Fruit fly (Drosophila melanogaster) whole organism, embryonic: ENCODE results near the gene CG7342.

Experiments
- Adf1 ChIP-seq: fragments of 200-800 bp; sonication (Bioruptor generic); IDR thresholded peaks from 2 replicates; pipeline ENCODE4 v1.3.6; 2022; ENCODE audit warnings: missing biosample characterization, missing genetic modification characterization
- B-H2 ChIP-seq: fragments of 200-800 bp; sonication (Bioruptor generic); optimal IDR thresholded peaks from 2 replicates; lab custom pipeline; 2018; ENCODE audit warnings: missing biosample characterization, mild to moderate bottlenecking, missing genetic modification characterization
- Bgb ChIP-seq: fragments of 200-800 bp; sonication (Bioruptor generic); IDR thresholded peaks from 2 replicates; pipeline ENCODE4 v1.3.6; 2022; ENCODE audit warnings: missing biosample characterization, missing genetic modification characterization; ENCODE audit not compliant: partially characterized antibody
- Bteb2 ChIP-seq: fragments of 200-800 bp; sonication (Bioruptor generic); optimal IDR thresholded peaks from 2 replicates; lab custom pipeline; 2016; ENCODE audit warnings: missing biosample characterization, missing genetic modification characterization
- CG1024 ChIP-seq: fragments of 200-800 bp; sonication (Bioruptor generic); IDR thresholded peaks from 2 replicates; pipeline ENCODE4 v1.3.6; 2022; ENCODE audit warnings: missing biosample characterization, missing genetic modification characterization
- CG10366 ChIP-seq: fragments of 200-800 bp; sonication (Bioruptor generic); IDR thresholded peaks from 2 replicates; pipeline ENCODE4 v1.3.6; 2022; ENCODE audit warnings: missing biosample characterization, missing genetic modification characterization
- CG10979 ChIP-seq: fragments of 200-800 bp; sonication (Bioruptor generic); optimal IDR thresholded peaks from 2 replicates; lab custom pipeline; 2018; ENCODE audit warnings: missing biosample characterization, mild to moderate bottlenecking, missing genetic modification characterization, moderate library complexity
- CG12942 ChIP-seq: fragments of 200-800 bp; sonication (Bioruptor generic); optimal IDR thresholded peaks from 3 replicates; lab custom pipeline; 2016; ENCODE audit warnings: missing biosample characterization, missing genetic modification characterization
- CG13287 ChIP-seq: fragments of 200-800 bp; sonication (Bioruptor generic); IDR thresholded peaks from 2 replicates; pipeline ENCODE4 v1.3.6; 2022; ENCODE audit warnings: missing biosample characterization, missing genetic modification characterization; ENCODE audit not compliant: partially characterized antibody
- CG13424 ChIP-seq: fragments of 200-800 bp; sonication (Bioruptor generic); optimal IDR thresholded peaks from 2 replicates; lab custom pipeline; 2019; ENCODE audit warnings: missing biosample characterization, mild to moderate bottlenecking, missing genetic modification characterization, moderate library complexity
- CG14014 ChIP-seq: fragments of 200-800 bp; sonication (Bioruptor generic); IDR thresholded peaks from 2 replicates; pipeline ENCODE4 v1.3.6; 2022; ENCODE audit warnings: missing biosample characterization, missing genetic modification characterization
- CG16863 ChIP-seq: fragments of 200-800 bp; sonication (Bioruptor generic); optimal IDR thresholded peaks from 3 replicates; lab custom pipeline; 2016; ENCODE audit warnings: missing biosample characterization, missing genetic modification characterization
- CG17612 ChIP-seq: fragments of 200-800 bp; sonication (Bioruptor generic); IDR thresholded peaks from 2 replicates; pipeline ENCODE4 v1.3.6; 2022; ENCODE audit warnings: missing biosample characterization, missing genetic modification characterization
- CG18011 ChIP-seq: fragments of 200-800 bp; sonication (Bioruptor generic); optimal IDR thresholded peaks from 2 replicates; lab custom pipeline; 2017; ENCODE audit warnings: missing biosample characterization, missing genetic modification characterization, mild to moderate bottlenecking, moderate library complexity, missing genotype
- CG2129 ChIP-seq: fragments of 200-800 bp; sonication (Bioruptor generic); IDR thresholded peaks from 2 replicates; pipeline ENCODE4 v1.3.6; 2022; ENCODE audit warnings: missing biosample characterization, missing genetic modification characterization; ENCODE audit not compliant: partially characterized antibody
- CG32532 ChIP-seq: fragments of 200-800 bp; sonication (Bioruptor generic); IDR thresholded peaks from 2 replicates; pipeline ENCODE4 v1.3.6; 2022; ENCODE audit warnings: missing biosample characterization, missing genetic modification characterization
- CG32767 ChIP-seq: fragments of 200-800 bp; sonication (Bioruptor generic); IDR thresholded peaks from 2 replicates; pipeline ENCODE4 v1.3.6; 2022; ENCODE audit warnings: missing biosample characterization, missing genetic modification characterization
- CG34376 ChIP-seq: fragments of 200-800 bp; sonication (Bioruptor generic); optimal IDR thresholded peaks from 2 replicates; lab custom pipeline; 2018; ENCODE audit warnings: missing biosample characterization, mild to moderate bottlenecking, missing genetic modification characterization
- CG34422 ChIP-seq: fragments of 200-800 bp; sonication (Bioruptor generic); IDR thresholded peaks from 3 replicates; pipeline ENCODE4 v1.3.6; 2022; ENCODE audit warnings: missing biosample characterization, missing genetic modification characterization
- CG4854 ChIP-seq: fragments of 200-800 bp; sonication (Bioruptor generic); optimal IDR thresholded peaks from 2 replicates; lab custom pipeline; 2016; ENCODE audit warnings: missing biosample characterization, missing genetic modification characterization, inconsistent platforms
- CG6689 ChIP-seq: fragments of 200-800 bp; sonication (Bioruptor generic); IDR thresholded peaks from 2 replicates; pipeline ENCODE4 v1.3.6; 2022; ENCODE audit warnings: missing biosample characterization, missing genetic modification characterization
- CG7839 ChIP-seq: fragments of 200-800 bp; sonication (Bioruptor generic); optimal IDR thresholded peaks from 3 replicates; lab custom pipeline; 2018; ENCODE audit warnings: missing biosample characterization, mild to moderate bottlenecking, missing genetic modification characterization, moderate library complexity
- Doc3 ChIP-seq: fragments of 200-800 bp; sonication (Bioruptor generic); IDR thresholded peaks from 3 replicates; pipeline ENCODE4 v1.3.6; 2022; ENCODE audit warnings: missing biosample characterization, missing genetic modification characterization; ENCODE audit not compliant: partially characterized antibody
- Dp ChIP-seq: fragments of 200-800 bp; sonication (Bioruptor generic); optimal IDR thresholded peaks from 2 replicates; lab custom pipeline; 2018; ENCODE audit warnings: missing biosample characterization, mild to moderate bottlenecking, missing genetic modification characterization, moderate library complexity
- HLH54F ChIP-seq: fragments of 200-800 bp; sonication (Bioruptor generic); optimal IDR thresholded peaks from 3 replicates; lab custom pipeline; 2016; ENCODE audit warnings: missing biosample characterization, missing genetic modification characterization
- HmgZ ChIP-seq: fragments of 200-800 bp; sonication (Bioruptor generic); optimal IDR thresholded peaks from 2 replicates; lab custom pipeline; 2018; ENCODE audit warnings: missing biosample characterization, mild to moderate bottlenecking, missing genetic modification characterization
- Hmx ChIP-seq: fragments of 200-800 bp; sonication (Bioruptor generic); optimal IDR thresholded peaks from 2 replicates; lab custom pipeline; 2016; ENCODE audit warnings: missing biosample characterization, missing genetic modification characterization
- Hr3 ChIP-seq: fragments of 200-800 bp; sonication (Bioruptor generic); optimal IDR thresholded peaks from 3 replicates; lab custom pipeline; 2016; ENCODE audit warnings: missing biosample characterization, missing genetic modification characterization
- Hr78 ChIP-seq, 2 experiments: fragments of 200-800 bp in 1 of 2; fragments of >200 bp in 1 of 2; sonication (Bioruptor generic) in 1 of 2; optimal IDR thresholded peaks; 2 replicates each; lab custom pipeline; 2017 to 2019; ENCODE audit warnings: missing biosample characterization in 2 of 2, missing genetic modification characterization in 2 of 2, mild to moderate bottlenecking in 1 of 2, moderate library complexity in 1 of 2
- Myb ChIP-seq: fragments of 200-800 bp; sonication (Bioruptor generic); optimal IDR thresholded peaks from 2 replicates; lab custom pipeline; 2016; ENCODE audit warnings: missing biosample characterization, missing genetic modification characterization
- NC2α ChIP-seq: fragments of 200-800 bp; sonication (Bioruptor generic); optimal IDR thresholded peaks from 2 replicates; lab custom pipeline; 2016; ENCODE audit warnings: missing biosample characterization, missing genetic modification characterization
- Rx ChIP-seq: fragments of 200-800 bp; sonication (Bioruptor generic); IDR thresholded peaks from 2 replicates; pipeline ENCODE4 v1.3.6; 2022; ENCODE audit warnings: missing biosample characterization, missing genetic modification characterization
- Side ChIP-seq: fragments of 200-800 bp; sonication (Bioruptor generic); optimal IDR thresholded peaks from 2 replicates; lab custom pipeline; 2016; ENCODE audit warnings: missing biosample characterization, missing genetic modification characterization
- Ssrp ChIP-seq: fragments of 200-800 bp; sonication (Bioruptor generic); optimal IDR thresholded peaks from 2 replicates; lab custom pipeline; 2018; ENCODE audit warnings: missing biosample characterization, mild to moderate bottlenecking, missing genetic modification characterization, moderate library complexity
- Taf1 ChIP-seq: fragments of 200-800 bp; sonication (Bioruptor generic); IDR thresholded peaks from 2 replicates; pipeline ENCODE4 v1.3.6; 2022; ENCODE audit warnings: missing biosample characterization, missing genetic modification characterization
- aop ChIP-seq: fragments of 200-800 bp; sonication (Bioruptor generic); IDR thresholded peaks from 2 replicates; pipeline ENCODE4 v1.3.6; 2022; ENCODE audit warnings: missing biosample characterization, missing genetic modification characterization
- bab2 ChIP-seq: fragments of 200-800 bp; sonication (Bioruptor generic); optimal IDR thresholded peaks from 2 replicates; lab custom pipeline; 2016; ENCODE audit warnings: missing biosample characterization, missing genetic modification characterization
- fd102C ChIP-seq: fragments of 200-800 bp; sonication (Bioruptor generic); optimal IDR thresholded peaks from 2 replicates; lab custom pipeline; 2018; ENCODE audit warnings: missing biosample characterization, mild to moderate bottlenecking, missing genetic modification characterization, moderate library complexity
- gce ChIP-seq: fragments of 200-800 bp; sonication (Bioruptor generic); IDR thresholded peaks from 3 replicates; pipeline ENCODE4 v1.3.6; 2022; ENCODE audit warnings: missing biosample characterization, missing genetic modification characterization
- hb ChIP-seq: fragments of 200-800 bp; sonication (Bioruptor generic); IDR thresholded peaks from 3 replicates; pipeline ENCODE4 v1.3.6; 2022; ENCODE audit warnings: missing biosample characterization, missing genetic modification characterization; ENCODE audit not compliant: partially characterized antibody
- kni ChIP-seq: fragments of 200-800 bp; sonication (Bioruptor generic); optimal IDR thresholded peaks from 3 replicates; lab custom pipeline; 2017; ENCODE audit warnings: mild to moderate bottlenecking, missing biosample characterization, missing genetic modification reagents, missing genetic modification characterization
- knrl ChIP-seq: fragments of 200-800 bp; sonication (Bioruptor generic); IDR thresholded peaks from 3 replicates; pipeline ENCODE4 v1.3.6; 2022; ENCODE audit warnings: missing biosample characterization, missing genetic modification characterization; ENCODE audit not compliant: partially characterized antibody
- mld ChIP-seq: fragments of 200-800 bp; sonication (Bioruptor generic); IDR thresholded peaks from 3 replicates; pipeline ENCODE4 v1.3.6; 2022; ENCODE audit warnings: missing biosample characterization, missing genetic modification characterization; ENCODE audit not compliant: partially characterized antibody
- otp ChIP-seq: fragments of 200-800 bp; sonication (Bioruptor generic); IDR thresholded peaks from 3 replicates; pipeline ENCODE4, ENCODE4 v1.3.6; 2022; ENCODE audit warnings: missing biosample characterization, missing genetic modification characterization
- salm ChIP-seq: fragments of 200-800 bp; sonication (Bioruptor generic); optimal IDR thresholded peaks from 2 replicates; lab custom pipeline; 2018; ENCODE audit warnings: missing biosample characterization, mild to moderate bottlenecking, missing genetic modification characterization
- sd ChIP-seq: fragments of 200-800 bp; sonication (Bioruptor generic); optimal IDR thresholded peaks from 3 replicates; lab custom pipeline; 2018; ENCODE audit warnings: missing biosample characterization, mild to moderate bottlenecking, missing genetic modification characterization, moderate library complexity
- tx ChIP-seq: fragments of 200-800 bp; sonication (Bioruptor generic); optimal IDR thresholded peaks from 2 replicates; lab custom pipeline; 2016; ENCODE audit warnings: missing biosample characterization, missing genetic modification characterization
- usp ChIP-seq: fragments of >200 bp; optimal IDR thresholded peaks from 2 replicates; lab custom pipeline; 2017; ENCODE audit warnings: missing biosample characterization, missing genetic modification characterization
- vnd ChIP-seq: fragments of 200-800 bp; sonication (Bioruptor generic); IDR thresholded peaks from 3 replicates; pipeline ENCODE4 v1.3.6; 2022; ENCODE audit warnings: missing biosample characterization, missing genetic modification characterization; ENCODE audit not compliant: partially characterized antibody

CG7342 gene

dm6 chr3R:19648289-19648916, 45.2 kb downstream of the CG7342 start, which contains the start of the genes CG6195 and CG31220 (continued):
- TF ChIP-seq CG2129 (GFP tag; lab: Robert Waterston, UW) (no peak), Ssrp (tag; lab: Kevin White, UChicago) (no peak), CG18011 (no peak), CG14014 (peak; percentile 29; the same call in 1 of the 2 replicates), hb (GFP tag; lab: Robert Waterston, UW) (no peak), kni (GFP tag; lab: Kevin White, UChicago) (peak; percentile 10), CG16863 (GFP tag; lab: Kevin White, UChicago) (peak; percentile 2), CG13287 (no peak; the same call in 1 of the 2 replicates), Taf1 (GFP tag; lab: Robert Waterston, UW) (no peak), CG10979 (tag; lab: Kevin White, UChicago) (no peak), usp (GFP tag; lab: Kevin White, UChicago) (no peak), CG32532 (GFP tag; lab: Robert Waterston, UW) (peak; percentile 70; the same call in 1 of the 2 replicates), CG7839 (peak; percentile 23), CG4854 (GFP tag; lab: Kevin White, UChicago) (no peak), Doc3 (GFP tag; lab: Robert Waterston, UW) (no peak), sd (tag; lab: Kevin White, UChicago) (peak; percentile 98), B-H2 (GFP tag; lab: Kevin White, UChicago) (no peak), bab2 (GFP tag; lab: Kevin White, UChicago) (no peak), Hr3 (GFP tag; lab: Kevin White, UChicago) (no peak), Hr78 (GFP tag; optimal IDR thresholded peaks at IDR 0.05; lab: Kevin White, UChicago) (no peak), CG34376 (GFP tag; lab: Kevin White, UChicago) (no peak), CG32767 (0 out of 2 replicates have a peak, but pooled peaks have one; percentile 35), Bgb (peak; percentile 37; the same call in 1 of the 2 replicates), knrl (no peak; the same call in 1 of the 3 replicates), tx (peak; percentile 11), CG17612 (GFP tag; lab: Robert Waterston, UW) (no peak), Dp (peak; percentile 42), CG6689 (GFP tag; lab: Robert Waterston, UW) (0 out of 2 replicates have a peak, but pooled peaks have one; percentile 7), fd102C (GFP tag; lab: Kevin White, UChicago) (no peak), CG10366 (0 out of 2 replicates have a peak, but pooled peaks have one; percentile 23), Side (GFP tag; lab: Kevin White, UChicago) (no peak), Myb (GFP tag; lab: Kevin White, UChicago) (peak; percentile 76), CG13424 (tag; lab: Kevin White, UChicago) (peak; percentile 19), Rx (no peak), salm (tag; lab: Kevin White, UChicago) (no peak), NC2α (GFP tag; lab: Kevin White, UChicago) (no peak), gce (no peak), vnd (no peak), HLH54F (no peak), CG1024 (GFP tag; lab: Robert Waterston, UW) (no peak), Hmx (GFP tag; lab: Kevin White, UChicago) (no peak), Adf1 (GFP tag; lab: Robert Waterston, UW) (no peak), HmgZ (peak; percentile 27), CG12942 (no peak), CG34422 (GFP tag; lab: Robert Waterston, UW) (no peak; the same call in 2 of the 3 replicates), aop (GFP tag; lab: Robert Waterston, UW) (no peak), mld (GFP tag; lab: Robert Waterston, UW) (no peak), Bteb2 (GFP tag; lab: Kevin White, UChicago) (peak; percentile 9), otp (peak; percentile 8; the same call in 1 of the 3 replicates)
